Worm (Caenorhabditis elegans): Measurements from ENCODE around the gene atz-1.

DNA sequence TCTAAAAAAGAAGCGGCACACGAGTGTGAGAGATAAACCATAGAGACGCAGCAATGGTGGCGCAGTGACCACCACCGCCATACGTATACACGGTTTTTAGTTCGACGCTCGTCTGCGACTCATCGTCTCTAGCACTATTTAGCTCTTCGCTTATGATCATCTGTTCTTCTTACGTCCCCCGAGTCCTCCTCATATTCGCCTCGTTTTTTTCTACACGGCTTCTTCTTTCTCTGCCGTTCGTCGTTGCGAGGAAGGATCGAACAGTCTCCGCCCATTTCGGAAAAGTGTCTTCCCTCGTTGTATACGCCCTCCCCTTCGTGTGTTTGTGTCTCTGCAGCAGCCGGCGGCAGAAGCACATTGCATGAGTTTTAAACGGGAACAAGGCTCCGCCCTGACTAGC, 11.0 kb downstream of the atz-1 start:
- TF ChIP-seq unc-62 (GFP tag; optimal IDR thresholded peaks at IDR 0.05) = no peak
- no peak for TF ChIP-seq somi-1 (GFP tag; optimal IDR thresholded peaks at IDR 0.05)
- TF ChIP-seq sdz-38 (tag; optimal IDR thresholded peaks at IDR 0.05) = no peak
- no peak for TF ChIP-seq ets-4 (GFP tag; optimal IDR thresholded peaks at IDR 0.05)
- TF ChIP-seq pha-4 (tag; optimal IDR thresholded peaks at IDR 0.05) = no peak
- no peak for TF ChIP-seq cebp-2 (GFP tag; IDR thresholded peaks at IDR 0.05)
- no peak for TF ChIP-seq Y53F4B.3 (GFP tag; IDR thresholded peaks at IDR 0.05)
- no peak for TF ChIP-seq rpc-1 (optimal IDR thresholded peaks at IDR 0.05)
- TF ChIP-seq rpc-1 (tag; optimal IDR thresholded peaks at IDR 0.05) = no peak
- no peak for TF ChIP-seq fkh-3 (tag; optimal IDR thresholded peaks at IDR 0.05)
- no peak for TF ChIP-seq him-1 (tag; optimal IDR thresholded peaks at IDR 0.05)
- no peak for TF ChIP-seq snpc-4 (GFP tag; optimal IDR thresholded peaks at IDR 0.05)
- TF ChIP-seq snpc-4 (tag; optimal IDR thresholded peaks at IDR 0.05) = peak in 1 of 4 experiments; percentile 15
- no peak for TF ChIP-seq akir-1 (GFP tag; optimal IDR thresholded peaks at IDR 0.05)

Measured in whole organism, young adult.